Worm (Caenorhabditis elegans) whole organism, L2 larva: ENCODE data around the gene sre-7.

Experiments used
- ceh-82 ChIP-seq: fragments of 150-350 bp; optimal IDR thresholded peaks from 2 replicates; lab custom pipeline; 2014; ENCODE audit warnings: missing biosample characterization, missing genetic modification characterization
- fos-1 ChIP-seq: fragments of 150-350 bp; optimal IDR thresholded peaks from 2 replicates; lab custom pipeline; 2014; ENCODE audit warnings: missing biosample characterization, missing genetic modification characterization
- lin-39 ChIP-seq: fragments of 150-350 bp; optimal IDR thresholded peaks from 2 replicates; lab custom pipeline; 2014; ENCODE audit warnings: missing biosample characterization, missing genetic modification reagents, missing genetic modification characterization
- skn-1 ChIP-seq: sonication (generic microtip); optimal IDR thresholded peaks from 2 replicates; lab custom pipeline; 2017; ENCODE audit warnings: missing biosample characterization, missing genetic modification characterization
- sma-9 ChIP-seq, 2 experiments: fragments of 150-350 bp in 1 of 2; sonication (generic microtip) in 1 of 2; optimal IDR thresholded peaks; 2 replicates each; lab custom pipeline; 2014 to 2016; ENCODE audit warnings: missing genetic modification characterization in 2 of 2, mild to moderate bottlenecking in 1 of 2, missing biosample characterization in 1 of 2, missing compliant biosample characterization in 1 of 2, missing genetic modification reagents in 1 of 2, moderate library complexity in 1 of 2

DNA sequence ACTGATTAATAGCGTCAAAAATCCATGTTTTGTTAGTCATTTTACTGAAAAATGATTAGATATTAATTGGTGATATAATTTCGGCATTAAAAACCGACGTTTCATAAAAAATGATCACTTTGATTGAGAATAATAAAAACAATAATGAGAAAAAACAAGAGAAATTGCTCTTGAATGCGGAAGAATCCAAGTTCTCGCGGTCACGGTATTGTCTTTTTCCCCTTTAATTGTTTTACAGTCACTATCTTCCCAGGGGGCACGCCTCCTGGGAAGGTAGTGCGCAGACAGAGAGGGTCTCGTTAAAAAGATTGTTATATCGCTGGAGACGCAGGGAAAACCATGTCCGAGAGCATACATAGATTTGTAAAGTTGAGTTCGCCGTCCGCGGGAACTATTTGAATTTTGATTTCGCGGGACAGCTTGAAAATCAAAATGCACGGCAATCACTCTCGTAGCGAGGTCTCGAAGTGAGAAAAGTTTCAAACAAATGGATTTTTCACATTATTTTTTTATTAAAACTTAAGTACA lies 49.7 kb downstream of the sre-7 start, which contains the start of gene F14D7.2:
- TF ChIP-seq skn-1 (tag; lab: Kevin White, UChicago) (no peak), sma-9 (GFP tag; optimal IDR thresholded peaks at IDR 0.05; lab: Kevin White, UChicago) (no peak), sma-9 (tag; optimal IDR thresholded peaks at IDR 0.05; lab: Kevin White, UChicago) (no peak), fos-1 (tag; lab: Kevin White, UChicago) (no peak), ceh-82 (no peak), lin-39 (tag; lab: Kevin White, UChicago) (no peak)
